Worm (Caenorhabditis elegans): ENCODE results near the gene npr-40.
"Not testable (repeated sequence)": the region's sequence is repeated elsewhere in the genome, so short reads cannot be mapped to it uniquely, and the experiment has no call there.

npr-40 gene

ce11 chrX:14962456-14962855, 43.8 kb downstream of the npr-40 start, which contains the start of gene rgs-10:
TSS of gene rgs-10 (plus strand) at chrX:14962756.
- TF ChIP-seq ceh-88 (GFP tag; IDR thresholded peaks at IDR 0.05) (no peak), hlh-4 (tag; optimal IDR thresholded peaks at IDR 0.05) (no peak), ets-5 (GFP tag; IDR thresholded peaks at IDR 0.05) (no peak), Y116A8C.19 (tag; optimal IDR thresholded peaks at IDR 0.05; ENCODE audit: borderline replicate concordance) (no peak), elt-2 (tag; optimal IDR thresholded peaks at IDR 0.05) (no peak), efl-1 (optimal IDR thresholded peaks at IDR 0.05) (no peak), efl-1 (GFP tag; optimal IDR thresholded peaks at IDR 0.05 in 1 of 2) (peak in 1 of 2 experiments; percentile 39)

DNA sequence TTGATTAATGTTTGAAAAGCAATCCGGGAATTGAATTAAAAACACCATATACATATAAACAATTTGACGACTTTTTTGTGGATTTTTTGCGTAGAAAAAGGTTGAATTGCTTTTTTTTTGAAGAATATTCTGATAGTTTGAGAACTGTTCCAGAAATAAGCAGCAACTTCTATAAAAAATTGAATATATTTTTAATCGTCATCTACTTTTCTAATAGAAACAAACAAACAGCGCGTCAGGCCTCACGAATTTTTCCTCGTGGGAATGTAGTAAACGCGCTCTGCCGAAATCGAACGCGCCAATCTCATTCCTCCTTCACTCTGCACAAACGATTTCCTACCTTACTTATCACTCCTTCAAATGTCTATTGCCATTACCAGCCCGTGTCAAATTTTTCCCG, 45.6 kb downstream of the npr-40 start, which contains the start of gene rgs-11:
Gene rgs-11 (plus strand): TSS at position 301 of the 400 bp plus-strand sequence.
- TF ChIP-seq unc-30 (tag; optimal IDR thresholded peaks at IDR 0.05) (no peak), unc-86 (tag; optimal IDR thresholded peaks at IDR 0.05) (no peak), jun-1 (tag; optimal IDR thresholded peaks at IDR 0.05) (no peak), nhr-20 (tag; optimal IDR thresholded peaks at IDR 0.05) (no peak), isw-1 (GFP tag; IDR thresholded peaks at IDR 0.05) (no peak), C04F5.9 (tag; optimal IDR thresholded peaks at IDR 0.05) (no peak), sptf-1 (tag; optimal IDR thresholded peaks at IDR 0.05) (no peak), fos-1 (tag; optimal IDR thresholded peaks at IDR 0.05) (no peak), nhr-237 (tag; optimal IDR thresholded peaks at IDR 0.05) (no peak), fkh-8 (tag; optimal IDR thresholded peaks at IDR 0.05) (no peak), dsc-1 (tag; optimal IDR thresholded peaks at IDR 0.05) (no peak), pag-3 (tag; optimal IDR thresholded peaks at IDR 0.05; ENCODE audit: borderline replicate concordance, insufficient read depth) (no peak), nhr-19 (GFP tag; conservative IDR thresholded peaks at IDR 0.05) (no peak)

DNA sequence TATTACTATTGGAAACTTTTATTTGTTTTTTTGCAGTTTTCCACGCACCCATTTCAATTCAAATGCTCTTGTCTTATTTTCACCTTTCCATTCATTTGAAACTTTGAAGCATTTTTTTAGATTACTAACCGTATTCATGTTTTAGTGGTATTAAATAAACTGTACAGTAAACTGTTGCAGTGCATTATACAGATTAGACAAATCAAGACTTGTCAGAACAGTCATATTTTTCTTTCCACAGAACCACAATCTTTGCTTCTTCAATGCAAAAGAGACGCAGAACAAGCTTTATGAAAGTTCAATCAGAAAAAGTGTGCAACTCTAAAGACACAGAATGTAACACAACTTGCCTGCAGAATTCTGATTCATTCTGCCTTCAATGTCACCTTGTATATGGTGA, 47.1 kb downstream of the npr-40 start, which contains the start of gene F45B8.5:
Gene F45B8.5 (plus strand): TSS at position 301 of the 400 bp plus-strand sequence.
- TF ChIP-seq lin-13 (GFP tag; optimal IDR thresholded peaks at IDR 0.05) (no peak), ceh-90 (tag; optimal IDR thresholded peaks at IDR 0.05) (no peak), mab-9 (GFP tag; IDR thresholded peaks at IDR 0.05) (no peak), fkh-8 (tag; optimal IDR thresholded peaks at IDR 0.05) (no peak), jun-1 (tag; optimal IDR thresholded peaks at IDR 0.05) (no peak), efl-3 (GFP tag; optimal IDR thresholded peaks at IDR 0.05) (no peak), nhr-237 (tag; optimal IDR thresholded peaks at IDR 0.05) (no peak), ceh-82 (tag; optimal IDR thresholded peaks at IDR 0.05) (no peak)

ce11 chrX:14966515-14966914, 47.9 kb downstream of the npr-40 start, which contains the start of gene F20D1.22:
TSS of gene F20D1.22 (plus strand) at chrX:14966815.
- TF ChIP-seq grh-1 (GFP tag; IDR thresholded peaks at IDR 0.05); nhr-76 (tag; optimal IDR thresholded peaks at IDR 0.05); snu-23 (GFP tag; optimal IDR thresholded peaks at IDR 0.05): not testable (repeated sequence)

DNA sequence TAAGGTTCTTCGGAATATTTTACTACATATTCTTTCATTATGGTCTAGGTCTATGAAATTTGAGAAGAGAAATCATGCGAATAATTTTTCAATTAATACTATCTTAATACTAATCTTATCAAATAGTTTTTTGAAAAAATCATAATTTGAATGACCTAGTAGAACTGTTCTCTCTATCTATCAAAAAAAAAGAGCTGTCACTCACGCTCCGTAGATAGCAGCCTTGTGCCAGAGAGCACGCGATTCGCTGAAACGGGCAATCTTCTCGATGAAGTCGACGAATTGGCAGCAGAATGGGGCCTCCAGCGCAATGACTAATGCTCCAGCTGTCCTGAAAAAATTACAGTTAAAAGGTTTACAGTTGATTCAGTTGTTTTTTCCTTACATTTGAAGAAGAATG, 51.0 kb downstream of the npr-40 start:
- TF ChIP-seq nhr-90 (tag; optimal IDR thresholded peaks at IDR 0.05; ENCODE audit: poor library complexity) (no peak), unc-98 (GFP tag; IDR thresholded peaks at IDR 0.05) (no peak), sup-37 (GFP tag; optimal IDR thresholded peaks at IDR 0.05) (no peak), unc-130 (tag; optimal IDR thresholded peaks at IDR 0.05) (no peak), nhr-77 (tag; optimal IDR thresholded peaks at IDR 0.05) (no peak), skn-1 (tag; optimal IDR thresholded peaks at IDR 0.05) (no peak), lin-35 (GFP tag; optimal IDR thresholded peaks at IDR 0.05) (no peak), elt-2 (tag; optimal IDR thresholded peaks at IDR 0.05) (no peak), nhr-76 (tag; optimal IDR thresholded peaks at IDR 0.05) (no peak), hlh-4 (tag; optimal IDR thresholded peaks at IDR 0.05) (no peak), pqm-1 (tag; optimal IDR thresholded peaks at IDR 0.05) (no peak)

Measured in whole organism, L1 larva.